Worm (Caenorhabditis elegans) whole organism, late embryonic: ENCODE measurements around the gene hsp-12.2.

ENCODE experiments used
- C08G9.2 ChIP-seq: sonication (generic microtip); optimal IDR thresholded peaks from 2 replicates; lab custom pipeline; 2016; ENCODE audit warnings: mild to moderate bottlenecking, missing genetic modification characterization, moderate library complexity, missing compliant biosample characterization
- C38D4.7 ChIP-seq: fragments of 200-800 bp; sonication (Bioruptor generic); optimal IDR thresholded peaks from 2 replicates; lab custom pipeline; 2018; ENCODE audit warnings: mild to moderate bottlenecking, missing genetic modification characterization, moderate library complexity, missing compliant biosample characterization
- K02D7.2 ChIP-seq: sonication (generic microtip); optimal IDR thresholded peaks from 2 replicates; lab custom pipeline; 2017; ENCODE audit warnings: mild to moderate bottlenecking, missing genetic modification characterization, missing compliant biosample characterization
- Y22D7AL.16 ChIP-seq: sonication (generic microtip); optimal IDR thresholded peaks from 2 replicates; lab custom pipeline; 2016; ENCODE audit warnings: missing genetic modification characterization, missing compliant biosample characterization
- ama-1 ChIP-seq: fragments of 150-350 bp; optimal IDR thresholded peaks from 2 replicates; lab custom pipeline; 2014
- ceh-2 ChIP-seq: sonication (generic microtip); optimal IDR thresholded peaks from 2 replicates; lab custom pipeline; 2016; ENCODE audit warnings: missing genotype, missing genetic modification characterization, missing compliant biosample characterization
- ceh-22 ChIP-seq: sonication (generic microtip); optimal IDR thresholded peaks from 2 replicates; lab custom pipeline; 2017; ENCODE audit warnings: missing biosample characterization, missing genetic modification characterization
- ceh-34 ChIP-seq: sonication (generic microtip); optimal IDR thresholded peaks from 2 replicates; lab custom pipeline; 2016; ENCODE audit warnings: mild to moderate bottlenecking, missing genetic modification characterization, missing compliant biosample characterization
- ceh-45 ChIP-seq: fragments of 200-800 bp; sonication (Bioruptor generic); IDR thresholded peaks from 2 replicates; pipeline ENCODE4 v1.3.6; 2022; ENCODE audit warnings: missing genetic modification reagents, missing genetic modification characterization, missing compliant biosample characterization
- ceh-6 ChIP-seq: fragments of 200-800 bp; sonication (Bioruptor generic); optimal IDR thresholded peaks from 2 replicates; lab custom pipeline; 2018; ENCODE audit warnings: mild to moderate bottlenecking, missing genetic modification characterization, missing compliant biosample characterization
- che-1 ChIP-seq: sonication (generic microtip); optimal IDR thresholded peaks from 2 replicates; lab custom pipeline; 2016; ENCODE audit warnings: mild to moderate bottlenecking, missing genetic modification characterization, missing compliant biosample characterization
- dmd-4 ChIP-seq: sonication (generic microtip); optimal IDR thresholded peaks from 2 replicates; lab custom pipeline; 2016; ENCODE audit warnings: borderline replicate concordance, missing genetic modification characterization, missing compliant biosample characterization
- gmeb-2 ChIP-seq: sonication (generic microtip); optimal IDR thresholded peaks from 2 replicates; lab custom pipeline; 2016; ENCODE audit warnings: missing genetic modification characterization, inconsistent platforms, missing compliant biosample characterization
- hlh-13 ChIP-seq: fragments of 200-800 bp; sonication (Bioruptor generic); optimal IDR thresholded peaks from 2 replicates; lab custom pipeline; 2018; ENCODE audit warnings: mild to moderate bottlenecking, missing genetic modification characterization, missing compliant biosample characterization
- hlh-30 ChIP-seq: sonication (generic microtip); optimal IDR thresholded peaks from 2 replicates; lab custom pipeline; 2017; ENCODE audit warnings: antibody characterized with exemption, missing genetic modification characterization, missing compliant biosample characterization; ENCODE audit not compliant: insufficient read depth
- hlh-6 ChIP-seq: sonication (generic microtip); optimal IDR thresholded peaks from 2 replicates; lab custom pipeline; 2016; ENCODE audit warnings: missing genotype, missing genetic modification characterization, missing compliant biosample characterization
- nhr-11 ChIP-seq: fragments of 150-350 bp; optimal IDR thresholded peaks from 2 replicates; lab custom pipeline; 2014; ENCODE audit warnings: missing biosample characterization, missing genetic modification characterization
- nhr-232 ChIP-seq: sonication (generic microtip); optimal IDR thresholded peaks from 2 replicates; lab custom pipeline; 2016; ENCODE audit warnings: missing genetic modification characterization, missing compliant biosample characterization
- pax-1 ChIP-seq: fragments of 150-350 bp; optimal IDR thresholded peaks from 2 replicates; lab custom pipeline; 2014; ENCODE audit warnings: missing biosample characterization, missing genetic modification characterization
- sdc-2 ChIP-seq: sonication (generic microtip); optimal IDR thresholded peaks from 2 replicates; lab custom pipeline; 2016; ENCODE audit warnings: missing genotype, missing genetic modification characterization, missing compliant biosample characterization
- sox-4 ChIP-seq: sonication (generic microtip); optimal IDR thresholded peaks from 2 replicates; lab custom pipeline; 2017; ENCODE audit warnings: mild to moderate bottlenecking, missing genetic modification characterization, inconsistent platforms, missing compliant biosample characterization
- unc-3 ChIP-seq, 2 experiments: fragments of 200-800 bp in 1 of 2; sonication (Bioruptor generic) in 1 of 2; sonication (generic microtip) in 1 of 2; conservative IDR thresholded peaks in 1 of 2; optimal IDR thresholded peaks in 1 of 2; 2 replicates each; pipeline versions ENCODE4 v1.3.6 to Lab custom; 2016 to 2022; ENCODE audit warnings: missing compliant biosample characterization in 2 of 2, missing genetic modification characterization in 2 of 2, missing genetic modification reagents in 1 of 2
- zip-5 ChIP-seq: sonication (generic microtip); optimal IDR thresholded peaks from 2 replicates; lab custom pipeline; 2016; ENCODE audit warnings: missing genetic modification characterization, missing compliant biosample characterization
- ztf-16 ChIP-seq: sonication (generic microtip); optimal IDR thresholded peaks from 2 replicates; lab custom pipeline; 2017; ENCODE audit warnings: missing genetic modification characterization, missing compliant biosample characterization

Gene hsp-12.2

DNA sequence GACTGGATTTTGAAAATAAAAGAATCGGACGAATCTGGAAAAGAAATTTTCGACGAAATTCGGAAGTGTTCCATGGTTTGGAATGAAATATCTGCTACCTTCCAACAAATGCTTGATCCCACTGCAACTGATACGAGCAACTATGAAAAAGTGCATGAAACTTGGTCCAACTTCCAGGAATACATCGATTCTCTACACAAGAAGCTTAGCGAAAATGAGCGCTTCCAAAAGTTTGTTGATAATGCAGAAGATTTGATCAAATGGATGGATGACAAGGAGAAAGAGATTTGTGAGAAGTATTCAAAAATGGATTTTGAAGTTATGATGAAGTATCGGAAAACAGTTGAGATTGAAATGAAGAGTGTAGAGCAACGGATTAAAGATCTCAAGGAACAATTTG, 44.7 kb downstream of the hsp-12.2 start:
- TF ChIP-seq ztf-16 (tag; lab: Kevin White, UChicago) (no peak), C38D4.7 (GFP tag; lab: Kevin White, UChicago) (no peak), ceh-2 (tag; lab: Kevin White, UChicago) (no peak), ceh-22 (tag; lab: Kevin White, UChicago) (no peak)
- TF ChIP-seq, all 69 proteins: peak for 0

DNA sequence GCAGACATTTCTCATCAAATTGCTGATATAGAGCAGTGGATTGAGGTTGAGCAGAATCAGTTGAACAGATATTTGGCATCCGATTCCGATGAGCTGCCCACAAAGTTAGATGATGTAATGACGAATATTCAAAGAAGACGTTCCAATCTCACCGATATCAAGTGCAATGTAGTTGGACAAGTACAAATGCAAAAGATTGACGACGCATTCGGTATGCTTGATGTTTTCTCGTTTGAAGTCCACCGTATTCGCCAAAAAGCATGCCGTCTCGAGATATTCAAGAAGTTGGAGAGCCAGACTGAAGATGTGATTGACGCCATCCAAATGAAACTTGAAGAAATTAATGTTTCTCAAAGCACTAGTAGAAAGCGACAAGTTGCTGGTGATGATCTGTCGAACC, 47.3 kb downstream of the hsp-12.2 start:
- no peak for TF ChIP-seq nhr-232 (tag; lab: Kevin White, UChicago)
- TF ChIP-seq sox-4 (tag; lab: Kevin White, UChicago): no peak
- TF ChIP-seq ceh-45: no peak
- no peak for TF ChIP-seq nhr-11 (tag; lab: Kevin White, UChicago)
- no peak for TF ChIP-seq ama-1 (lab: Kevin White, UChicago)
- no peak for TF ChIP-seq ceh-6 (GFP tag; lab: Kevin White, UChicago)
- TF ChIP-seq dmd-4 (tag; lab: Kevin White, UChicago): no peak
- TF ChIP-seq zip-5 (tag; lab: Kevin White, UChicago): no peak
- TF ChIP-seq Y22D7AL.16 (tag; lab: Kevin White, UChicago): no peak
- TF ChIP-seq gmeb-2 (tag; lab: Kevin White, UChicago): no peak
- TF ChIP-seq sdc-2 (tag; lab: Kevin White, UChicago): no peak
- TF ChIP-seq C08G9.2: no peak
- TF ChIP-seq hlh-30 (tag; lab: Kevin White, UChicago): no peak
- no peak for TF ChIP-seq ceh-34 (tag; lab: Kevin White, UChicago)
- TF ChIP-seq unc-3 (GFP tag; conservative IDR thresholded peaks at IDR 0.05; lab: Robert Waterston, UW): no peak
- no peak for TF ChIP-seq unc-3 (tag; optimal IDR thresholded peaks at IDR 0.05; lab: Kevin White, UChicago)
- TF ChIP-seq hlh-13 (GFP tag; lab: Kevin White, UChicago): no peak
- TF ChIP-seq pax-1 (tag; lab: Kevin White, UChicago): no peak
- no peak for TF ChIP-seq che-1 (tag; lab: Kevin White, UChicago)
- TF ChIP-seq K02D7.2: no peak
- TF ChIP-seq hlh-6 (tag; lab: Kevin White, UChicago): no peak
